Worm (Caenorhabditis elegans): ENCODE measurements around the gene Y17G7B.21.

The Y17G7B.21 gene

ce11 chrII:11928752-11929151 is 48.7 kb downstream of the Y17G7B.21 start:
- TF ChIP-seq vab-15 (tag; optimal IDR thresholded peaks at IDR 0.05) (no peak), lir-3 (tag; optimal IDR thresholded peaks at IDR 0.05; ENCODE audit: poor library complexity) (no peak), egl-27 (tag; optimal IDR thresholded peaks at IDR 0.05) (no peak), grh-1 (GFP tag; IDR thresholded peaks at IDR 0.05) (no peak), C04F5.9 (tag; optimal IDR thresholded peaks at IDR 0.05) (no peak), lsy-2 (tag; optimal IDR thresholded peaks at IDR 0.05) (no peak), mef-2 (tag; optimal IDR thresholded peaks at IDR 0.05) (no peak), mdl-1 (tag; optimal IDR thresholded peaks at IDR 0.05) (no peak), nhr-47 (tag; optimal IDR thresholded peaks at IDR 0.05) (no peak), lin-15B (tag; optimal IDR thresholded peaks at IDR 0.05) (no peak), zag-1 (tag; optimal IDR thresholded peaks at IDR 0.05) (no peak), ama-1 (optimal IDR thresholded peaks at IDR 0.05) (no peak), C16A3.4 (tag; optimal IDR thresholded peaks at IDR 0.05) (no peak), Y116A8C.19 (tag; optimal IDR thresholded peaks at IDR 0.05; ENCODE audit: borderline replicate concordance) (no peak), blmp-1 (tag; optimal IDR thresholded peaks at IDR 0.05) (peak; percentile 78), lin-14 (GFP tag; optimal IDR thresholded peaks at IDR 0.05) (peak; percentile 26), lin-35 (GFP tag; optimal IDR thresholded peaks at IDR 0.05) (no peak), zip-4 (GFP tag; optimal IDR thresholded peaks at IDR 0.05) (no peak), efl-1 (optimal IDR thresholded peaks at IDR 0.05) (no peak), efl-1 (GFP tag; optimal IDR thresholded peaks at IDR 0.05 in 1 of 2) (peak in 1 of 2 experiments; percentile 65), hlh-4 (tag; optimal IDR thresholded peaks at IDR 0.05) (no peak), ceh-63 (GFP tag; optimal IDR thresholded peaks at IDR 0.05) (no peak), nhr-20 (tag; optimal IDR thresholded peaks at IDR 0.05) (no peak), ceh-90 (tag; optimal IDR thresholded peaks at IDR 0.05) (no peak), ceh-88 (GFP tag; IDR thresholded peaks at IDR 0.05) (no peak), nhr-12 (tag; optimal IDR thresholded peaks at IDR 0.05) (no peak), hlh-17 (GFP tag; optimal IDR thresholded peaks at IDR 0.05; ENCODE audit: borderline replicate concordance) (no peak)

- no peak for TF ChIP-seq rnt-1 (tag; optimal IDR thresholded peaks at IDR 0.05)
- no peak for TF ChIP-seq lin-13 (GFP tag; optimal IDR thresholded peaks at IDR 0.05)
- no peak for TF ChIP-seq F16B12.6 (tag; optimal IDR thresholded peaks at IDR 0.05)
- TF ChIP-seq ets-5 (GFP tag; IDR thresholded peaks at IDR 0.05), result no peak
- no peak for TF ChIP-seq sox-4 (tag; optimal IDR thresholded peaks at IDR 0.05)
- TF ChIP-seq dsc-1 (tag; optimal IDR thresholded peaks at IDR 0.05), result no peak
- no peak for TF ChIP-seq pag-3 (tag; optimal IDR thresholded peaks at IDR 0.05; ENCODE audit: borderline replicate concordance, insufficient read depth)
- no peak for TF ChIP-seq egl-27 (tag; optimal IDR thresholded peaks at IDR 0.05)
- no peak for TF ChIP-seq irx-1 (tag; optimal IDR thresholded peaks at IDR 0.05)
- TF ChIP-seq C16A3.4 (tag; optimal IDR thresholded peaks at IDR 0.05), result no peak
- no peak for TF ChIP-seq efl-3 (GFP tag; optimal IDR thresholded peaks at IDR 0.05)
- TF ChIP-seq ceh-88 (GFP tag; IDR thresholded peaks at IDR 0.05), result no peak
- no peak for TF ChIP-seq C04F5.9 (tag; optimal IDR thresholded peaks at IDR 0.05)
- no peak for TF ChIP-seq snpc-4 (tag; optimal IDR thresholded peaks at IDR 0.05)
- no peak for TF ChIP-seq Y116A8C.19 (tag; optimal IDR thresholded peaks at IDR 0.05; ENCODE audit: borderline replicate concordance)
- no peak for TF ChIP-seq ceh-63 (GFP tag; optimal IDR thresholded peaks at IDR 0.05)
- no peak for TF ChIP-seq mdl-1 (tag; optimal IDR thresholded peaks at IDR 0.05)
- TF ChIP-seq zip-4 (GFP tag; optimal IDR thresholded peaks at IDR 0.05), result no peak
- no peak for TF ChIP-seq nhr-28 (tag; optimal IDR thresholded peaks at IDR 0.05)
- TF ChIP-seq fos-1 (tag; optimal IDR thresholded peaks at IDR 0.05), result no peak
These were observed 51.0 kb downstream of the Y17G7B.21 start for ce11 chrII:11926501-11926900.

DNA sequence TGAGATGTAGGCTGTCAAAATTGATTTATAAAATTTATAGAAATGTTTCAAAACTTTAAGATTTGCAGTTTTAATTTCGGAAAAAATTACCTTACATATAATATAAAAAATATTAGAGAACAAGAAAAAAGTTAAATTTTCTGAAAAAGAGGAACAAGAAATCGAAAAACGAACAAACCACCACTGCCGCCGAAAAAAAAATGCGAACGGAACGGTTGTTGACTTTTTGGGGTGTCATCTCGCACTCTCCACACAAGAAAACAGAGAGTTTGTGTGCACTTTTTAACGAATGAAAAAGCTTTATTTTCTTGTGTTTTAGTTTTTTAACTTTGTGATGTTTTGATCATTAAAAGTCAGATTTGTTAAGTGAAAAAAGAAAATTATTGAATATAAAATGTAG is 52.3 kb downstream of the Y17G7B.21 start:
- TF ChIP-seq sup-37 (GFP tag; optimal IDR thresholded peaks at IDR 0.05), result no peak
- no peak for TF ChIP-seq C16A3.4 (tag; optimal IDR thresholded peaks at IDR 0.05)
- no peak for TF ChIP-seq nhr-47 (tag; optimal IDR thresholded peaks at IDR 0.05)
- no peak for TF ChIP-seq unc-130 (tag; optimal IDR thresholded peaks at IDR 0.05)

Data from whole organism, L1 larva.